Worm (Caenorhabditis elegans): ENCODE results near the gene abce-1.

ce11 chrIII:13160636-13161035 lies 7.0 kb downstream of the abce-1 start:
- TF ChIP-seq pag-3 (tag; optimal IDR thresholded peaks at IDR 0.05; ENCODE audit: borderline replicate concordance): no peak
- no peak for TF ChIP-seq ets-4 (tag; optimal IDR thresholded peaks at IDR 0.05)
- no peak for TF ChIP-seq tbx-2 (tag; optimal IDR thresholded peaks at IDR 0.05)
- TF ChIP-seq K09A11.1 (tag; optimal IDR thresholded peaks at IDR 0.05; ENCODE audit: insufficient read depth): no peak
- TF ChIP-seq C38D4.7 (GFP tag; optimal IDR thresholded peaks at IDR 0.05): no peak
- no peak for TF ChIP-seq fax-1 (tag; optimal IDR thresholded peaks at IDR 0.05)
- no peak for TF ChIP-seq pha-4 (tag; optimal IDR thresholded peaks at IDR 0.05)
- no peak for TF ChIP-seq ceh-45 (GFP tag; IDR thresholded peaks at IDR 0.05)
- no peak for TF ChIP-seq che-1 (tag; optimal IDR thresholded peaks at IDR 0.05)
- TF ChIP-seq pqm-1 (tag; optimal IDR thresholded peaks at IDR 0.05): no peak
- TF ChIP-seq ama-1 (optimal IDR thresholded peaks at IDR 0.05): no peak
- TF ChIP-seq ceh-6 (GFP tag; optimal IDR thresholded peaks at IDR 0.05): no peak
